Fruit fly (Drosophila melanogaster) whole organism, adult: Measurements from ENCODE around the gene CG18809.

ENCODE experiments used
- CG11617 ChIP-seq: fragments of 200-800 bp; sonication (Bioruptor generic); optimal IDR thresholded peaks from 2 replicates; lab custom pipeline; 2017; ENCODE audit warnings: mild to moderate bottlenecking, missing biosample characterization, missing genetic modification reagents, missing genetic modification characterization
- CG12768 ChIP-seq: fragments of 200-800 bp; sonication (Bioruptor generic); optimal IDR thresholded peaks from 2 replicates; lab custom pipeline; 2017; ENCODE audit warnings: missing biosample characterization, missing genetic modification characterization, mild to moderate bottlenecking, moderate library complexity, missing genetic modification reagents
- CG1620 ChIP-seq: fragments of 200-800 bp; sonication (Bioruptor generic); optimal IDR thresholded peaks from 2 replicates; lab custom pipeline; 2016; ENCODE audit warnings: missing biosample characterization, missing genetic modification characterization
- CG33017 ChIP-seq: fragments of 200-800 bp; sonication (Bioruptor generic); optimal IDR thresholded peaks from 2 replicates; lab custom pipeline; 2018; ENCODE audit warnings: missing biosample characterization, mild to moderate bottlenecking, missing genetic modification characterization, moderate library complexity
- CG7101 ChIP-seq: fragments of 200-800 bp; sonication (Bioruptor generic); optimal IDR thresholded peaks from 2 replicates; lab custom pipeline; 2018; ENCODE audit warnings: missing biosample characterization, mild to moderate bottlenecking, missing genetic modification characterization, moderate library complexity
- Clk ChIP-seq: fragments of 200-800 bp; sonication (Bioruptor generic); optimal IDR thresholded peaks from 2 replicates; lab custom pipeline; 2017; ENCODE audit warnings: missing biosample characterization, missing genetic modification characterization
- Crg-1 ChIP-seq: fragments of 200-800 bp; sonication (Bioruptor generic); optimal IDR thresholded peaks from 2 replicates; lab custom pipeline; 2016; ENCODE audit warnings: missing biosample characterization, missing genetic modification characterization
- bab1 ChIP-seq: fragments of 200-800 bp; sonication (Bioruptor generic); optimal IDR thresholded peaks from 3 replicates; lab custom pipeline; 2019; ENCODE audit warnings: missing biosample characterization, mild to moderate bottlenecking, missing genetic modification characterization, moderate library complexity
- kay ChIP-seq: fragments of 200-800 bp; sonication (Bioruptor generic); peaks from one replicate; lab custom pipeline; 2016; ENCODE audit warnings: missing biosample characterization, missing genetic modification characterization, borderline replicate concordance
- ovo ChIP-seq: fragments of 200-800 bp; sonication (Bioruptor generic); optimal IDR thresholded peaks from 2 replicates; lab custom pipeline; 2016; ENCODE audit warnings: missing biosample characterization, missing genetic modification characterization
- pad ChIP-seq: fragments of 200-800 bp; sonication (Bioruptor generic); optimal IDR thresholded peaks from 3 replicates; lab custom pipeline; 2017; ENCODE audit warnings: missing biosample characterization, missing genetic modification characterization, mild to moderate bottlenecking, moderate library complexity, missing genetic modification reagents
- toe ChIP-seq: fragments of 200-800 bp; sonication (Bioruptor generic); optimal IDR thresholded peaks from 2 replicates; lab custom pipeline; 2016; ENCODE audit warnings: missing biosample characterization, missing genetic modification characterization

- TF ChIP-seq kay (GFP tag; lab: Kevin White, UChicago) = no peak
- no peak for TF ChIP-seq toe
- TF ChIP-seq pad (GFP tag; lab: Kevin White, UChicago) = peak; percentile 53
- peak; percentile 27 for TF ChIP-seq CG7101 (tag; lab: Kevin White, UChicago)
- no peak for TF ChIP-seq CG33017
- TF ChIP-seq Crg-1 = no peak
- peak; percentile 66 for TF ChIP-seq ovo (GFP tag; lab: Kevin White, UChicago)
- TF ChIP-seq CG12768 (GFP tag; lab: Kevin White, UChicago) = no peak
- TF ChIP-seq CG1620 (GFP tag; lab: Kevin White, UChicago) = peak; percentile 18
- TF ChIP-seq bab1 (GFP tag; lab: Kevin White, UChicago) = no peak
- no peak for TF ChIP-seq CG11617 (GFP tag; lab: Kevin White, UChicago)
- TF ChIP-seq Clk = no peak
Observed at dm6 chrX:19697255-19697877, 46.8 kb downstream of the CG18809 start.
